Worm (Caenorhabditis elegans) whole organism, early embryonic: Measurements from ENCODE around the gene ZK1240.9.

Experiments used
- F13C5.2 ChIP-seq: sonication (generic microtip); optimal IDR thresholded peaks from 2 replicates; lab custom pipeline; 2017; ENCODE audit warnings: mild to moderate bottlenecking, missing genetic modification characterization, inconsistent platforms, missing compliant biosample characterization
- aly-1 ChIP-seq: sonication (generic microtip); optimal IDR thresholded peaks from 2 replicates; lab custom pipeline; 2016; ENCODE audit warnings: missing genetic modification characterization, missing compliant biosample characterization
- ama-1 ChIP-seq: fragments of 150-350 bp; optimal IDR thresholded peaks from 2 replicates; lab custom pipeline; 2014
- ceh-13 ChIP-seq: fragments of 200-800 bp; sonication (Bioruptor generic); optimal IDR thresholded peaks from 2 replicates; lab custom pipeline; 2018; ENCODE audit warnings: mild to moderate bottlenecking, missing genetic modification characterization, missing compliant biosample characterization
- ets-7 ChIP-seq: sonication (generic microtip); optimal IDR thresholded peaks from 2 replicates; lab custom pipeline; 2016; ENCODE audit warnings: missing genotype, missing genetic modification characterization, missing compliant biosample characterization
- flt-1 ChIP-seq: fragments of 200-800 bp; sonication (Bioruptor generic); IDR thresholded peaks from 2 replicates; pipeline ENCODE4 v1.3.6; 2022; ENCODE audit warnings: missing genetic modification characterization, missing compliant biosample characterization
- hmg-4 ChIP-seq: fragments of 200-800 bp; sonication (Bioruptor generic); optimal IDR thresholded peaks from 2 replicates; lab custom pipeline; 2018; ENCODE audit warnings: mild to moderate bottlenecking, missing genetic modification characterization, missing compliant biosample characterization
- hnd-1 ChIP-seq: sonication (generic microtip); optimal IDR thresholded peaks from 2 replicates; lab custom pipeline; 2016; ENCODE audit warnings: missing genetic modification characterization, missing compliant biosample characterization
- pes-1 ChIP-seq: fragments of 200-800 bp; sonication (Bioruptor generic); IDR thresholded peaks from 2 replicates; pipeline ENCODE4 v1.3.6; 2022; ENCODE audit warnings: missing genetic modification reagents, missing genetic modification characterization, missing compliant biosample characterization
- sea-1 ChIP-seq: fragments of 200-800 bp; sonication (Bioruptor generic); conservative IDR thresholded peaks from 2 replicates; pipeline ENCODE4 v1.3.6; 2022; ENCODE audit warnings: missing genetic modification characterization, missing compliant biosample characterization
- tbx-37 ChIP-seq: fragments of 200-800 bp; sonication (Bioruptor generic); conservative IDR thresholded peaks from 2 replicates; pipeline ENCODE4 v1.3.6; 2022; ENCODE audit warnings: missing genetic modification reagents, missing genetic modification characterization, missing compliant biosample characterization
- tra-4 ChIP-seq: sonication (generic microtip); optimal IDR thresholded peaks from 2 replicates; lab custom pipeline; 2017; ENCODE audit warnings: missing genetic modification characterization, missing compliant biosample characterization

- no peak for TF ChIP-seq tbx-37 (GFP tag; lab: Robert Waterston, UW)
- no peak for TF ChIP-seq flt-1 (GFP tag; lab: Robert Waterston, UW)
- TF ChIP-seq hmg-4 (GFP tag; lab: Kevin White, UChicago) = no peak
- TF ChIP-seq ama-1 (lab: Kevin White, UChicago) = no peak
- no peak for TF ChIP-seq pes-1 (GFP tag; lab: Robert Waterston, UW)
- no peak for TF ChIP-seq aly-1 (tag; lab: Kevin White, UChicago)
- no peak for TF ChIP-seq hnd-1 (tag; lab: Kevin White, UChicago)
- no peak for TF ChIP-seq F13C5.2 (tag; lab: Kevin White, UChicago)
- TF ChIP-seq ceh-13 (GFP tag; lab: Kevin White, UChicago) = no peak
- TF ChIP-seq ets-7 (tag; lab: Kevin White, UChicago) = no peak
- no peak for TF ChIP-seq tra-4 (tag; lab: Kevin White, UChicago)
- TF ChIP-seq sea-1 (GFP tag; lab: Robert Waterston, UW) = no peak
These were observed 5.2 kb upstream of the ZK1240.9 start, which contains the start of the genes trim-21 and B0281.1 for ce11 chrII:2312747-2313146.
